Worm (Caenorhabditis elegans) whole organism, midembryonic: ENCODE measurements around the gene ifet-1.

Experiments used
- flt-1 ChIP-seq: fragments of 200-800 bp; sonication (Bioruptor generic); IDR thresholded peaks from 2 replicates; pipeline ENCODE4 v1.3.6; 2022; ENCODE audit warnings: missing genetic modification characterization, missing compliant biosample characterization
- klf-2 ChIP-seq: fragments of 200-800 bp; sonication (Bioruptor generic); conservative IDR thresholded peaks from 2 replicates; pipeline ENCODE4 v1.3.6; 2022; ENCODE audit warnings: missing genetic modification reagents, missing genetic modification characterization, missing compliant biosample characterization
- med-1 ChIP-seq: sonication (generic microtip); optimal IDR thresholded peaks from 2 replicates; lab custom pipeline; 2017; ENCODE audit warnings: missing genetic modification characterization, mild to moderate bottlenecking, missing compliant biosample characterization, antibody characterized with exemption, missing genetic modification reagents; ENCODE audit not compliant: insufficient read depth
- ref-1 ChIP-seq: fragments of 200-800 bp; sonication (Bioruptor generic); conservative IDR thresholded peaks from 2 replicates; pipeline ENCODE4 v1.3.6; 2022; ENCODE audit warnings: missing genetic modification reagents, missing genetic modification characterization, missing compliant biosample characterization
- ztf-23 ChIP-seq: fragments of 200-800 bp; sonication (Bioruptor generic); IDR thresholded peaks from 2 replicates; pipeline ENCODE4 v1.3.6; 2022; ENCODE audit warnings: missing genetic modification reagents, missing genetic modification characterization, missing compliant biosample characterization

ce11 chrIII:4513926-4514325 lies 39.0 kb upstream of the ifet-1 start:
- TF ChIP-seq ref-1 (GFP tag; lab: Robert Waterston, UW) = 0 out of 2 replicates have a peak, but pooled peaks have one; percentile 41
- no peak for TF ChIP-seq klf-2 (GFP tag; lab: Robert Waterston, UW)
- TF ChIP-seq ztf-23 (GFP tag; lab: Robert Waterston, UW) = no peak
- TF ChIP-seq med-1 = no peak
- no peak for TF ChIP-seq flt-1 (GFP tag; lab: Robert Waterston, UW)
